Worm (Caenorhabditis elegans): Measurements from ENCODE around the gene H20J04.9.

The H20J04.9 gene

DNA sequence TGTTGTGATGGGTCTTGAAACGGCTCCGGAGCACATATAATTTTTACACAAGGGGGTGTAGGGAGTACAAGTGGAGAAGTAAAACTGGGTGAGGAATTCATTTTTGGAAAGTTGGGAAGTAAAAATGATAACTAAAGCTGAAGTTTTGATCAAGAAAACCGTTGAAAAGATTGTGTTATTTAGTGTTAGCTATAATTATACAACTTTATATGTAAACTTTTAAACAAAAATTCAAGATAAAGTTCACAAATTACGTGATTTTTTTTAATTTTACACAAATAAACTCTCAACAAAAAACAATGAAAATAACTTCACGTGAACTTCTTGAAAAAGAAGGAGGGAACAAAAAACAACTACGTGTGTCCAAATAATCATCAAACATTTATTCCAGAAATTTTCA, 4.2 kb downstream of the H20J04.9 start, which contains the start of the genes H20J04.7 and H20J04.1:
Gene H20J04.7 (minus strand): TSS at position 101 of the 400 bp plus-strand sequence.
Gene H20J04.1 (plus strand): TSS at position 397 of the 400 bp plus-strand sequence.
- no peak for TF ChIP-seq unc-62 (GFP tag; optimal IDR thresholded peaks at IDR 0.05)

DNA sequence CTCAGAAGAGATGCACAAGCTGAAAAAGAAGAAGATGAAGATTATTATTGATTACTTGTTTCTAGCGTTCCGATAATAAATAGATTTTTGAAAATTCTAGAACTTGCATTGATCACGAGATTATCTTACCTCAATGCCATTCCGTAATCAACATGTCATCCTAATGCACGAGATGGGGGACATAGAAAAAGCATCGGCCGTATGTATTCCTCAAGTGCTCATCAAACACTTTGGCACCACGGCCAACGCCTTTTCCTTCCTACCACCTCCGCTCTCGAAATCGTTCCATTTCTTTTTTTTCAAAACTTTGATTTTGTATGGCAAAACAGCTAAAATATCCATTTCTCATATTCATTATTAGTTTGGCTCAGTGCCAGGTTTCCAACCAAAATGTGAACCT, 7.8 kb downstream of the H20J04.9 start, which contains the start of gene lat-2:
Gene lat-2 (plus strand): TSS at position 301 of the 400 bp plus-strand sequence.
- TF ChIP-seq unc-62 (GFP tag; optimal IDR thresholded peaks at IDR 0.05), result no peak

DNA sequence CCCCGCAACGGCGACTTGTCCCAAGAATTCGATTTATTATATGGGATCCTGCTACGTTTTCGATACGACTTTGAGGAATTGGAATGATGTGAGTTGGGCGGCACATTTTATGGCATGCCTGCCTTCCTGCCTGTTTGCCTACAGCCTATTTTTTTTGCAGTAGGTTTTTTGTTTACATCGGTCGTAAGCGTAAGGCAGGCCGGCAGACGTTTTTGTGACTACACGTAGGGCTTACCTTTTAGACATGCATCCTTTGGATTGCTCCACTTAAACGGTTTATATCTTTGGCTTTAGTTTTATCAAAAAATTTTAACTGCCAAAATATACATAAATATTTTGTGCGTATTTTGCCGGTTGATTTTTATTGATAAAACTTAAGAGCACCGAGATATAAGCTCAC, 8.2 kb downstream of the H20J04.9 start:
- TF ChIP-seq unc-62 (GFP tag; optimal IDR thresholded peaks at IDR 0.05), result no peak

DNA sequence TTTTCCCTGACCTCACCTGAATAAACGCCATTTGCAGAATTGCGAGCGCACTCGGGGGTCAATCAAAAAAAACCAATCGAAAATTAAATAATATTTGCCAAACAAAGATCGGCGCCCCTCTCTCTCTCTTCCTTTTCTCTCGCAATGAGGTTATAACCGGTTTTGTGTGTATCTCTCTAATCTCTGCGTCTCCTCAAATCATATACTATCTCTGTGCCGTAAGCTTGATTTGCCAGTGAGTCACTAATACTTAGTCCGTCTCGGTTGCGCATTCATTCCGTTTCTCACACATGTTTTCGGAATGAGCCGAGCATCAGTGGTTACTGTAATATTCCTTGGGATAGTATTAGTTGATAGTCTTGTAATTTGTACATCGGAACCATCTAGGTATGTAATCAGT, 11.1 kb downstream of the H20J04.9 start:
- TF ChIP-seq unc-62 (GFP tag; optimal IDR thresholded peaks at IDR 0.05), result no peak

DNA sequence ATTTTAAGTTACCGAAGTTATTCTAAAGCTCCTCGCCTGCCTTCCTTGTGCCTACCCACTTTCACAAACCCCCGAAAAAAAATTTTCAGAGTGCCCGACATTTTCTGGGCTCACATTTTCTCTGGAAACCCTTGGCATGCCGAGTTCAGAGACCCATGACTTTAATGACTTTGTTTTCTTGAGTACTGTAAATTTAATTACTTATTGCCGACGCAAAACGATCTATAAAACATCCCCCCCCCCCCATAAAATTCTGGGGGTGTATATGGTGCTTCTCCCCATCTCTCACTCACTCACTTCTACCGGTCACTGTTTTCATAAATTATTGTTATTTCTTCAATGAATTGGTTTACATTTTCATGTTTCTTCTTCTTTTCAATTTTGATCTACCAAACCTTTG, 16.9 kb downstream of the H20J04.9 start, which contains the start of gene try-9:
Gene try-9 (plus strand): TSS at position 301 of the 400 bp plus-strand sequence.
- no peak for TF ChIP-seq unc-62 (GFP tag; optimal IDR thresholded peaks at IDR 0.05)

DNA sequence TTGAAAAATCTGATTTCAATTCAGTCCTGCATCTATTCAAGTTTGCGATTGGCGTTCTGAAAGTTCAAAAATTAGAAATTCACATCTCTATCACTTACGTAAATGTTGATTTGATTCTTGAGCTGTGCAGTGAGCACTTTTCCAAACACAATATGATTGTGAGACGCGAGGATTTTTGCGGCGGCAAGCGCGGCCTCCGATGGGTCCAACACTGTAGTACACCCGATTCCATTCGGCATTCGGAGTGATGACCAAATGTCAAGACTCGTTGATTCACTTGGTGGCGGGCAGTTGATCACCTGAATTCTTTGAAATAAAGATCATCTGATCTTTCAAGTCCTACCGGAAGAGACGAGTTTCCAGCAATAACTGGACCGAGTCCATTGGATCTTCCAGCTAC, 18.7 kb downstream of the H20J04.9 start:
- TF ChIP-seq unc-62 (GFP tag; optimal IDR thresholded peaks at IDR 0.05), result no peak

DNA sequence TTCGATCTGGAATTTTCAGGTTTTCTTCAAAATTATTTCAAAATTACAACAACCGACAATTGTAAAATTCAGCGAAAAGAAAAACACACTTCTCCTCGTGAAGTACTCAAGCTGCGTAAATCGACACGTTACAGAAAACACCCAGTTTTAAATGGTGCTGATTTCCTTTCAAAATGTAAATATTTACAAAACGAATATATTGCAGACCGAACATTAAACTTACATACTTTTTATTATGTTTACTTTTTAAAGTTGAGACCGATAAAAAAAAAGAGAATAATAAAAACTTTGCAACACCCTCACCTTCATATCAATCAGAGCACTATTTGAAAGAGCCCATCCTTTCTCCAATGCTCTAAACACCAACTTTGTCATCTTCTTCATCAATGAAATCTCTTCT, 19.9 kb downstream of the H20J04.9 start:
- TF ChIP-seq unc-62 (GFP tag; optimal IDR thresholded peaks at IDR 0.05), result no peak

DNA sequence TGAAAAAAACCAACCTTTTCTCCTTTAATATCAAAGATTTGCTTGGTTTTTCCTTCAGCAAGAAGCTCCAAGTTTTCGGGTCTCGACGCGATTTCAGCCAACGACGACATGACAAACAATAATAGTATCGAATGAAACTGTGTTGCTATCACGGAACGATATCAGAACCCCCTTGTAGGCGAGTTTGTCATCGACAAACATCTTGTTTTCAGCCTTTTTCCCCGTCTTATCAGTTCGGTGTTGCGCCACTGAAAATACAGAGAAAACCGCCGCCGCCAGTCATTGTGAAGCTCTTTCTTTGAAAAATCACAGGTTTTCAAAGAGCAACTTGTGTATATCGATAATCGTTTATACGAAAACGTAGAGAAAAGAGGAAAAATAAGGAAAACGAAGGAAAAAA, 21.4 kb downstream of the H20J04.9 start, which contains the start of gene paic-1:
Gene paic-1 (minus strand): TSS at position 120 of the 400 bp plus-strand sequence.
- TF ChIP-seq unc-62 (GFP tag; optimal IDR thresholded peaks at IDR 0.05), result no peak

DNA sequence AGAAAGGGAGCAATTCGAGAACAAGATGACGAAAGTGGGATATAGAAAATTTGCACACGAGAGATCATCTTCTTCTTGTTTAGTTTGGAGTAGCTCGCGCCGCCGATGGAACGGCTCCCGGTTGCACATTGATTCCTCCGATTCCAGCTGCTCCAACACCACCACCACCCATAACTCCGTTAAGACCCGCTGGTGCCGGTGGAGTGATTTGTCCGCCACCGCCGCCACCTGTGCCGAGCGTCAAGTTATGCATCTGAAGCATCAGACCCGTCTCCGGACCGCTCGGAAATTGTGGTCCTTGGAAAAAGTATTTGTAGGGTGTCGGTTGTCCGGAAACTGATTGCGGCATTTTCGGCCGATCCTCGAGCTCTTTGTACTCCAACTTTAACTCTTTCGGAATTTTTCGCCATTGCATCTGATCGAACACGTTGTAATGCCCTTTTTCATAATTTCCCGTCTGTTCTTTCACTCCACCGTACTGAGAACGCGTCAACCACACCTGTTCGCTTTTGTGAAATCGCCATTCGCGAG, 21.9 kb downstream of the H20J04.9 start:
- TF ChIP-seq unc-62 (GFP tag; optimal IDR thresholded peaks at IDR 0.05), result no peak

DNA sequence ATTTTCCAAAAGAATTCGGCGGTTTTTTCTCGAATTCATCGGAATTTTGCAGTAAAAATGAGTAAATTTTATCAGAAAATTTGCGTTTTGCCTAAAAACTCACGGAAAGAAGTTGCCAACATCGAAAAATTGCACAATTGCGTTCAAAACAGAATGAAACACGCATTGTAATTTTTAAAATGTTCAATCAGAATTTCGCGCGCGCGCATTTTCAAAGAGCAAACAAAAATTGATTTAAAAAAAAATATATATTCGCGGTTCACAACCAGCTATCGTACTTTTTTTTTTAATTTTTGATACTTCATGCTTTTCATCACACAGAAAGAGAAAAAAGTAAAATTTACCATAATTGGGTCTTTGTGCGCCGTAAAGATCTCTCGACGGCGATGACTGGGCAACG, 23.9 kb downstream of the H20J04.9 start:
- no peak for TF ChIP-seq unc-62 (GFP tag; optimal IDR thresholded peaks at IDR 0.05)

DNA sequence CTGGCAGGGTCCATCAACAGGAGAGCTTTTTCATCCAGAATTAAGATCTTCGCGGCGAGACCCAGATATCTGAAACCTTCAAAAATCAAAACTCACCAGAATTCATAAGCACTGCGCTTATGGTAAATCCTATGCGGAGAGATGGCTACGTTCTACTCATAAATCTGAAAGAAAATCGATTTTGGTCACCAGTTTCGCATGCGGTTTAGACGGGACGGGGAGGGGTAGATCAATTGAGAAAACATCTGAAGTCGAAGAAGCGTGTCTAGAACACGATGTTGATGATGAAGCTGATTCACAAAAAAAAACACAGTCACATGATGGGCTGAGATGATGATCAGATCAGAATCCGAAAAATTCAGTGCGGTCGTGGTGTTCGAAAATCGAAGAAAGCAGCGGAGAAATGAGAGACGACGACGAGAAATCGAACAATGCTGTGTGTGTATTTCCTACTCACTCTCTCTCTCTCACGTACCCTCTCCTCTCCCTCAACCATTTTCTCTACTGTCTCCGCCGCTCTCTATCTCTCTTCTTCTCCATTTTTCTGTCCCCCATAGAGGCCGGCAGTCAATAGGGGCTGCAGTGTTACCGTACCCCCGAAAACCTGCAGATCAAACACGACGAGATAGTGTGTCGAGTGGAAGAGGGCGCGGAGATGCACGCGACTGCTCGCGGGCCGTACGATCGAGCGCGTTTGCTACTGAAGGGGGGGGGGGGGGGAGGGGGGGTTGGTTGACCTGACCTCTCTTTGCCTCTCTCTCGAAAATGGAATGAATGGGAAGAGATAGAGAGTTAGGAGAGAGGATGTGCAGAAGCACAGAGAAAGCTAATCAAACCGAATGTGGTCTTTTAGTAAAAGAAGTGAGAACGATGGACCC, 25.5 kb downstream of the H20J04.9 start, which contains the start of gene ntl-2:
Gene ntl-2 (minus strand): TSS at position 171 of the 878 bp plus-strand sequence.
- no peak for TF ChIP-seq unc-62 (GFP tag; optimal IDR thresholded peaks at IDR 0.05)

DNA sequence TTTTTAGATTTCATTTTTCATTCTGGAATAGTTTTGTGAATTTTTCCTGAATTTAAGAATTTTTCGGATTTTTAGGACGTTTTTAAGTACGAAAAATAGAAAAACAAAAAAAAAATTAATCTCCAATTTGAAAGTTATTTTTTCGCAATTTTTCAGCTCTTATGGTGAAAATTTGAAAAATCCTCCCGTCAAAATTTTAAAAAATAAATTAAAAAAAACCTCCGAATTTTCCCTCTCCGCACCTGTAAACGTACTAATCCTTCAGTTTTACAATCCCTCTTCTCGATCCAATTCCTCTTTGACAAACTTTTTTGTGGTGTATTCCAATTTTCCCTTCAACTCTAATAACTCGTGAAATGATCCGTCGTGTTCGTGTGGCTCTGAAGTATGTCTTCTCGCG, 27.2 kb downstream of the H20J04.9 start, which contains the start of gene B0286.1:
Gene B0286.1 (plus strand): TSS at position 301 of the 400 bp plus-strand sequence.
- no peak for TF ChIP-seq unc-62 (GFP tag; optimal IDR thresholded peaks at IDR 0.05)

DNA sequence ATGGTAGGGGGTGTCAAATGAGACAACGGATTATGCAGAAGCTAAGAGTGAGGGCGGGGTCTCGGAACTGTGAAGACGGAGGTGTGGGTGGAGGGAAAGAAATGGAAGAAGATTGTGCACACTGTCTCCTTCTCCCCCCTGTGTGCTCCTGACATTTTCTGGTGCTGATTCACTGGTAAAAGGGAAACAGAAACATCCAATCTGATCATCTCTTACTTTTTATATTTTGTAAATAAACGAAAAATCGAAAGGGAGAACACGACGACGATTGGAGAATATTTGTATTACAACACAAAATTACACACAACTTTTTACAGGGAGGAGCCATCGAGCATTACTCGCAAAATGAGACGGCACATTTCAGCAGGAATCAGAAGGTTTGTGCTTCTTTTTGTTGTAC, 32.3 kb downstream of the H20J04.9 start, which contains the start of gene fkh-6:
Gene fkh-6 (minus strand): TSS at position 101 of the 400 bp plus-strand sequence.
- no peak for TF ChIP-seq unc-62 (GFP tag; optimal IDR thresholded peaks at IDR 0.05)

DNA sequence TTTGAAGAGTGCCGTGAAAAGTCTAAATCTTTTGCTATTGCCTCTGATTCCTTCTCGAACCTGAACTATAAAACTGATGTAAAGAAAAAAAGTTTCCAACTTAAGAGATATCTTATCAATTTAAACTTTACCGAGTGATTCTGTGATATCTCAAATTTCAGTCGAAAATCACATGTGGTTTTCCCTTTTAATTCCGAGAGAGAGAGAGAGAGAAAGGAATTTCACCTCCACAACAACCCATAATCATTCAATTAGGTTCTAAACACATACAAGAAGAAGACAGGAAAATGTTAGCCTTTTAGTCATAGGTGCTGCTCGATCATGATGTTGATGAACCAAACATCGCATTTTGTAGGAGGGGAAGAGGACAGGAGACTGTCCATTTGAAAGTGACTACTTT, 40.1 kb downstream of the H20J04.9 start:
- TF ChIP-seq unc-62 (GFP tag; optimal IDR thresholded peaks at IDR 0.05), result no peak

DNA sequence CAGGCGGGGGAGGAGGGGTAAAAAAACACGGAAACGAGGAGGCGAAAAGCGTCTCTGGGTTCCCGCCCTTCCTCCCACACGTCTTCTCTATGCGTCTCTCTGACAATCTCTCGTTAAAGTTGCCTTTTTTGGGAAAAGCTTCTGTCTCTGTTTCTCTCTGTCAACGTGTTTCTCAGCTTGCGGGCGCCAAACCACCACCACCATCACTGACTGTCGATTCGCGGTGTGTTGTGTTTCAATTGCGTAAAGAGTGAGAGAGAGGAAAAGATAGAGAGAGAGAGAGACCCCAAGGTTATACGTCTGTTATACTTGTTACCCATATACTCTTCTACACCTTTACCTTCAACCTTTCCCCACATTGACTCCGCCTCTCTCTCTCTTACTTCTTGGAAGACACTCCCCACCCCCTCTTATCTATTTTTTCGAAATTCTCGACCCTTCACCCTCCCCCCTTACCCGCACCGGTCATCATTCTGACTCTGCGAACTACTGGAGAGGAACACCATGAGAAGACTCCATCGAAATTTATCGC, 41.6 kb downstream of the H20J04.9 start, which contains the start of gene mlt-7:
Gene mlt-7 (plus strand): TSS at position 482 of the 532 bp plus-strand sequence.
- no peak for TF ChIP-seq unc-62 (GFP tag; optimal IDR thresholded peaks at IDR 0.05)

DNA sequence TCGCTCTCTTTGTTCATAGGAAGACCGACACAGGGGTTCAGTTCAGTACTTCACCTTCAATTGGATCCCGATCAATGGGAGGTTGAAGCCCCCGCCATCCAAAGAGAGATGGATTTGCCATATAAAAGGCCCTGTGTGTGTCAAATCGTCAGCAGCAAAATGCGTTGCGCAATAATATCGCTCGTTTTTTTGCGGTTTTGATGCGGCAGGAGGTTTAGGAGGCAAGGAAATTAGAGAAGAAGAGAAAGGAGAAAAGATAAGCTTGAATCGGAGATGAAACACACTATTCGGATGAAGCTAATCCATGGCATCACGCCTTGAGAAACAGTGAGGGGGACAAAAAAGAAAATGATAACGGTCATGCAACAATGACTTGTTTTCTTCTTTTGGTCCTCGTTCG, 43.5 kb downstream of the H20J04.9 start:
- no peak for TF ChIP-seq unc-62 (GFP tag; optimal IDR thresholded peaks at IDR 0.05)

Measured in whole organism, dauer.